Worm (Caenorhabditis elegans): ENCODE results near the gene B0001.4.

Gene B0001.4

ce11 chrIV:12108984-12109657 is 28.9 kb downstream of the B0001.4 start:
- TF ChIP-seq unc-62 (GFP tag; optimal IDR thresholded peaks at IDR 0.05), result no peak

- TF ChIP-seq unc-62 (GFP tag; optimal IDR thresholded peaks at IDR 0.05), result no peak
Measured at ce11 chrIV:12105558-12105957, 32.4 kb downstream of the B0001.4 start, which contains the start of gene M18.3. Gene M18.3 (plus strand): TSS chrIV:12105858.

ce11 chrIV:12096479-12096878 is 41.5 kb downstream of the B0001.4 start, which contains the start of gene mon-2:
Gene mon-2 (plus strand): TSS chrIV:12096779.
- no peak for TF ChIP-seq unc-62 (GFP tag; optimal IDR thresholded peaks at IDR 0.05)

- TF ChIP-seq unc-62 (GFP tag; optimal IDR thresholded peaks at IDR 0.05), result no peak
Measured at ce11 chrIV:12093819-12094218, 44.2 kb downstream of the B0001.4 start, which contains the start of gene F11A10.5. Gene F11A10.5 (plus strand): TSS chrIV:12094119.

- no peak for TF ChIP-seq unc-62 (GFP tag; optimal IDR thresholded peaks at IDR 0.05)
Measured at ce11 chrIV:12093384-12093783, 44.6 kb downstream of the B0001.4 start, which contains the start of gene cpsf-4. Gene cpsf-4 (minus strand): TSS chrIV:12093445.

ce11 chrIV:12092113-12092512 is 45.9 kb downstream of the B0001.4 start, which contains the start of gene mig-32:
Gene mig-32 (minus strand): TSS chrIV:12092213.
- TF ChIP-seq unc-62 (GFP tag; optimal IDR thresholded peaks at IDR 0.05), result no peak

ce11 chrIV:12089551-12089950 is 48.4 kb downstream of the B0001.4 start, which contains the start of gene F11A10.6:
Gene F11A10.6 (minus strand): TSS chrIV:12089651.
- TF ChIP-seq unc-62 (GFP tag; optimal IDR thresholded peaks at IDR 0.05), result no peak

ce11 chrIV:12088898-12089297 is 49.1 kb downstream of the B0001.4 start:
- TF ChIP-seq unc-62 (GFP tag; optimal IDR thresholded peaks at IDR 0.05), result no peak

ce11 chrIV:12086498-12086897 is 51.5 kb downstream of the B0001.4 start:
- TF ChIP-seq unc-62 (GFP tag; optimal IDR thresholded peaks at IDR 0.05), result no peak

ce11 chrIV:12085120-12085519 is 52.9 kb downstream of the B0001.4 start, which contains the start of gene rbm-34:
Gene rbm-34 (plus strand): TSS chrIV:12085420.
- TF ChIP-seq unc-62 (GFP tag; optimal IDR thresholded peaks at IDR 0.05), result no peak

Measured in whole organism, dauer.